Fruit fly (Drosophila melanogaster): ENCODE results near the gene Sidpn.

The Sidpn gene

dm6 chr2L:18995660-18996417 is 31.7 kb upstream of the Sidpn start, which contains the start of gene CG10650:
TSS of gene CG10650 (minus strand) at chr2L:18995934.
- TF ChIP-seq CG17801 (GFP tag; optimal IDR thresholded peaks at IDR 0.05; ENCODE audit: partially characterized antibody), result no peak

DNA sequence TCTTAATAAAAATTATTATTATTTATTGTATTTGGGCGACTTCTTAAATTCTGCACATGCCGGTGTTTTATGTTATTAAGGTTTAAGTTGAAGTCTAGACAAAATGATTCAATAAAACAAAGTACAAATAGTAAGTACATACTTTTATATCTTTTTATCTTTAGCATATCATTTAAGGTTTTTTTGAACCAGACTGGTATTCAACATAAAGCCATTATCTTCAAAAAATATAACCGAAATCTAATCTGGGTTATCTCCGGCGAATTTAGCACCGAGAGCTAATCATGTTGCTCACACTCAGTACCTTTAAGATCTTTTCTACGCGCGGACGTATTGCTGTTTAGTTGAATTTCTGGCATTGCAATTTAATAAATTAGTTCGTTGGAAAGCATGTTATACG is 30.4 kb upstream of the Sidpn start, which contains the start of gene CG31792:
TSS of gene CG31792 (plus strand) at position 301 of the 400 bp plus-strand sequence.
- TF ChIP-seq CG17801 (GFP tag; optimal IDR thresholded peaks at IDR 0.05; ENCODE audit: partially characterized antibody), result no peak

- no peak for TF ChIP-seq CG17801 (GFP tag; optimal IDR thresholded peaks at IDR 0.05; ENCODE audit: partially characterized antibody)
Measured at dm6 chr2L:19002468-19002867, 25.0 kb upstream of the Sidpn start.

- peak; percentile 73 for TF ChIP-seq CG17801 (GFP tag; optimal IDR thresholded peaks at IDR 0.05; ENCODE audit: partially characterized antibody)
Measured at dm6 chr2L:19002959-19003371, 24.5 kb upstream of the Sidpn start, which contains the start of gene CG31793. TSS of gene CG31793 (plus strand) at chr2L:19003367.

DNA sequence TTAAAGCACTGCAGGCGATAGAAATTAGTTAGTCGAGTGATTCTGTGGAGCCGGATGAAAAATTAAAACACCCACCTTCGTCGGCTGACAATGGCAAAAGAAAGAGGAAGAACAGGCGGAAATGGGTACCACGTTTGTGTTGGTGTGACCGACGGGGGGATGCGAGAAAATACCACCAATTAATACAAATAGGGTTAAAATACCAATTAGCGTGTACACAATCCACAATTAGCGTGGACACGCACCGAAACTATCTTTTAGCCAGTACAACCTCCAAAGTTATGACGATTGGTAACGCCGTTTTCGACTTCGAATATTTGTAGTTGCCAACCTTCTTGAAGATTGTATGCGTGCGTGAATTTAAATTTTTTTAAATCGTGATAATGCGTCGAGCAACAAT is 18.4 kb upstream of the Sidpn start, which contains the start of gene RpL30:
TSS of gene RpL30 (minus strand) at position 177 of the 400 bp plus-strand sequence.
- TF ChIP-seq CG17801 (GFP tag; optimal IDR thresholded peaks at IDR 0.05; ENCODE audit: partially characterized antibody), result peak; percentile 85

DNA sequence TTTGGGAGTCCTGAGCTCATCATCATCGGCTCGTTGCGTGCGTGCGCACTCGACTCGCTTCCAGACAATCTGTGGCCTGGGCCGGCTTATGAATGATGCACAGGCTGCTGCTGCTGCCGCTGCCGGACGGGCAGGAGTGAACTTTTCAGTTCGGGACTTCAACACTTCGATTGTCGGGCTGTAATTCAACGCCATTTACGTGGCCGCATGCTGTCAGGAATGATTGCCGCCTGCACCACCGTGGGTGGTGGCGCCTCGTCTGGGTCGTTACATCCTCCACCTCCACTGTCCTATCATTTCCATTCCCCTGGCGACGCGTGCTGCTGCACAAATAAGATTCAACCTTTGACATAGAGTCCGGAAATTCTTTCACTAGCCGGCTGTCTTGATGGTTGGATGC is 17.5 kb upstream of the Sidpn start:
- no peak for TF ChIP-seq CG17801 (GFP tag; optimal IDR thresholded peaks at IDR 0.05; ENCODE audit: partially characterized antibody)

DNA sequence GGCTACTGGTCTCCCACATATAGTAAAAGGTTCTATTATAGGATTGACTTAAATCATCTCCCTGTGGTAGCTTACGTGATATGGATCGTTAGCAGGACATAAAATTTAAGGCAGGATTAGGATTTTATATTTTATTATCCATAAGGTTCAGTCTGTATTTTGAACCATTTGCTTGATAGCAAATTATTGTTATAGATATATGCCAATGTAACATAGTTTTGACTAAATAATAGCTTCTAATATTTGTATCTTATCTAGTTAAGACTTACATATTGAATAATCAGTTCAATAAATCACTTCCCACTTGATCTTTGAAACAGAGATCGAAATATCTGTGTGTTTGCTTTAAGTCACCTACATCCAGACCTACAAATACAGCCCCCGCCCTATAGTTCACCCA is 16.9 kb upstream of the Sidpn start, which contains the start of gene robl37BC:
TSS of gene robl37BC (plus strand) at position 301 of the 400 bp plus-strand sequence.
- TF ChIP-seq CG17801 (GFP tag; optimal IDR thresholded peaks at IDR 0.05; ENCODE audit: partially characterized antibody), result no peak

DNA sequence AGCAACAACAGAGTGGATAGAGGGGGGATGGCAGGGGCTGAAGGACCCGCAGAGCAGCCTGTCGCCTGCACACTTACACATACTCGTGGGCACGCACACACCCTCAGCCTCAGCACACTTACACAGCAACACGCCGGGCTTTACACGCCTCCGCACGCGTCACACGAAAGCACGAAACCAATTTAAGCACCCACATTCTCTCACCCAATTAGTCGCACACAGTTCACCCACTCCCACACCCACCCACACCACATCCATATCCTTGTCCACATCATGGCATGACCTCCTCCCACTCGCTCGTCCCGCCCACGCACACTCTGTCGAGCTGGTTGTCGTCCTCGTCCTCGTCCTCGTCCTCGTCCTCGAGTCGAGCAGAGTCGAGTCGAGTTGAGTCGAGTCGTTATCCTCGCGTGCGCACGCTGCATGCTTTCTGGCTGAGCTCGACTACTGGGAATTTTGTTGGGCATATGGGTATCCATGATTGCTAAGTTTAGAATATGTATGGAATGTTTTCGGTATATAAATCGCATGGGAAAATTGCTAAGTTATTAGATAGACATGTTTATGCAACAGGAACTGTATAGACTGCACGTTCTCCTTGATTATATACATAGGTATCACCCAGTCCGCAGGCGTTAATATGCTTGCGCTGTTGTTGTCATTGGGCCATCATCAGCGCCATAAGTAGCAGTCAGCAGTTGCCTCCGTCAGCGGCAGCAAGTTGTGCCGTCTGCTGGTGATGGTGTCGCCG is 15.4 kb upstream of the Sidpn start:
- no peak for TF ChIP-seq CG17801 (GFP tag; optimal IDR thresholded peaks at IDR 0.05; ENCODE audit: partially characterized antibody)

- no peak for TF ChIP-seq CG17801 (GFP tag; optimal IDR thresholded peaks at IDR 0.05; ENCODE audit: partially characterized antibody)
Measured at dm6 chr2L:19012776-19013328, 14.7 kb upstream of the Sidpn start.

dm6 chr2L:19014032-19014880 is 13.3 kb upstream of the Sidpn start:
- TF ChIP-seq CG17801 (GFP tag; optimal IDR thresholded peaks at IDR 0.05; ENCODE audit: partially characterized antibody), result no peak

- no peak for TF ChIP-seq CG17801 (GFP tag; optimal IDR thresholded peaks at IDR 0.05; ENCODE audit: partially characterized antibody)
Measured at dm6 chr2L:19014881-19015366, 12.6 kb upstream of the Sidpn start.

dm6 chr2L:19015628-19016027 is 11.9 kb upstream of the Sidpn start:
- no peak for TF ChIP-seq CG17801 (GFP tag; optimal IDR thresholded peaks at IDR 0.05; ENCODE audit: partially characterized antibody)

- TF ChIP-seq CG17801 (GFP tag; optimal IDR thresholded peaks at IDR 0.05; ENCODE audit: partially characterized antibody), result no peak
Measured at dm6 chr2L:19017060-19017459, 10.4 kb upstream of the Sidpn start.

- no peak for TF ChIP-seq CG17801 (GFP tag; optimal IDR thresholded peaks at IDR 0.05; ENCODE audit: partially characterized antibody)
Measured at dm6 chr2L:19018266-19018665, 9.2 kb upstream of the Sidpn start.

Data from ovary, adult (tissue).